Fruit fly (Drosophila melanogaster) whole organism, embryonic: Measurements from ENCODE around the gene sosie.

Experiments used
- Awh ChIP-seq: fragments of 200-800 bp; sonication (Bioruptor generic); IDR thresholded peaks from 2 replicates; pipeline ENCODE4, ENCODE4 v1.3.6; 2022; ENCODE audit warnings: missing biosample characterization, missing genetic modification characterization
- Bgb ChIP-seq: fragments of 200-800 bp; sonication (Bioruptor generic); IDR thresholded peaks from 2 replicates; pipeline ENCODE4 v1.3.6; 2022; ENCODE audit warnings: missing biosample characterization, missing genetic modification characterization; ENCODE audit not compliant: partially characterized antibody
- Bteb2 ChIP-seq: fragments of 200-800 bp; sonication (Bioruptor generic); optimal IDR thresholded peaks from 2 replicates; lab custom pipeline; 2016; ENCODE audit warnings: missing biosample characterization, missing genetic modification characterization
- CG10565 ChIP-seq: fragments of 200-800 bp; sonication (Bioruptor generic); optimal IDR thresholded peaks from 3 replicates; lab custom pipeline; 2016; ENCODE audit warnings: missing biosample characterization, mild to moderate bottlenecking, missing genetic modification characterization
- CG12744 ChIP-seq: fragments of 200-800 bp; sonication (Bioruptor generic); optimal IDR thresholded peaks from 2 replicates; lab custom pipeline; 2016; ENCODE audit warnings: missing biosample characterization, missing genetic modification characterization
- CG13894 ChIP-seq: fragments of 200-800 bp; sonication (Bioruptor generic); optimal IDR thresholded peaks from 3 replicates; lab custom pipeline; 2018; ENCODE audit warnings: missing biosample characterization, mild to moderate bottlenecking, missing genetic modification characterization, moderate library complexity
- CG15479 ChIP-seq: fragments of 200-800 bp; sonication (Bioruptor generic); optimal IDR thresholded peaks from 3 replicates; lab custom pipeline; 2019; ENCODE audit warnings: missing biosample characterization, mild to moderate bottlenecking, missing genetic modification characterization, moderate library complexity
- CG17568 ChIP-seq: fragments of 200-800 bp; sonication (Bioruptor generic); optimal IDR thresholded peaks from 2 replicates; lab custom pipeline; 2018; ENCODE audit warnings: missing biosample characterization, mild to moderate bottlenecking, missing genetic modification characterization, moderate library complexity
- CG3065 ChIP-seq: fragments of 200-800 bp; sonication (Bioruptor generic); optimal IDR thresholded peaks from 2 replicates; lab custom pipeline; 2016; ENCODE audit warnings: missing biosample characterization, missing genetic modification characterization
- CG32772 ChIP-seq: fragments of 200-800 bp; sonication (Bioruptor generic); IDR thresholded peaks from 2 replicates; pipeline ENCODE4 v1.3.6; 2022; ENCODE audit warnings: missing biosample characterization, missing genetic modification characterization
- CG3726 ChIP-seq: fragments of 200-800 bp; sonication (Bioruptor generic); IDR thresholded peaks from 3 replicates; pipeline ENCODE4, ENCODE4 v1.3.6; 2022; ENCODE audit warnings: missing biosample characterization, missing genetic modification characterization
- CG4617 ChIP-seq: fragments of 200-800 bp; sonication (Bioruptor generic); optimal IDR thresholded peaks from 3 replicates; lab custom pipeline; 2016; ENCODE audit warnings: missing biosample characterization, missing genetic modification characterization, borderline replicate concordance
- CG6175 ChIP-seq: fragments of 200-800 bp; sonication (Bioruptor generic); IDR thresholded peaks from 3 replicates; pipeline ENCODE4 v1.3.6; 2022; ENCODE audit warnings: missing biosample characterization, missing genetic modification characterization
- CG6683 ChIP-seq: fragments of 200-800 bp; sonication (Bioruptor generic); optimal IDR thresholded peaks from 2 replicates; lab custom pipeline; 2017; ENCODE audit warnings: missing biosample characterization, mild to moderate bottlenecking, missing genetic modification characterization, missing genetic modification reagents
- CG8290 ChIP-seq, 3 experiments: fragments of 200-800 bp; sonication (Bioruptor generic); optimal IDR thresholded peaks; 2 replicates each; lab custom pipeline; 2016 to 2019; ENCODE audit warnings: missing biosample characterization in 3 of 3, missing genetic modification characterization in 3 of 3, mild to moderate bottlenecking in 2 of 3, moderate library complexity in 1 of 3
- CG8765 ChIP-seq: fragments of 200-800 bp; sonication (Bioruptor generic); IDR thresholded peaks from 2 replicates; pipeline ENCODE4 v1.3.6; 2022; ENCODE audit warnings: missing biosample characterization, missing genetic modification characterization
- CG9609 ChIP-seq: fragments of 200-800 bp; sonication (Bioruptor generic); optimal IDR thresholded peaks from 3 replicates; lab custom pipeline; 2016; ENCODE audit warnings: missing biosample characterization, missing genetic modification characterization
- HLH3B ChIP-seq: fragments of 200-800 bp; sonication (Bioruptor generic); IDR thresholded peaks from 2 replicates; pipeline ENCODE4 v1.3.6; 2022; ENCODE audit warnings: missing biosample characterization, missing genetic modification characterization
- Hmx ChIP-seq: fragments of 200-800 bp; sonication (Bioruptor generic); optimal IDR thresholded peaks from 2 replicates; lab custom pipeline; 2016; ENCODE audit warnings: missing biosample characterization, missing genetic modification characterization
- MBD-R2 ChIP-seq: fragments of 200-800 bp; sonication (Bioruptor generic); IDR thresholded peaks from 2 replicates; pipeline ENCODE4 v1.3.6; 2022; ENCODE audit warnings: missing biosample characterization, missing genetic modification characterization
- Med ChIP-seq: fragments of 200-800 bp; sonication (Bioruptor generic); peaks from one replicate; lab custom pipeline; 2016; ENCODE audit warnings: missing biosample characterization, missing genetic modification characterization, mild to moderate bottlenecking, inconsistent platforms, moderate library complexity
- Opbp ChIP-seq: fragments of 200-800 bp; sonication (Bioruptor generic); IDR thresholded peaks from 3 replicates; pipeline ENCODE4 v1.3.6; 2022; ENCODE audit warnings: missing biosample characterization, missing genetic modification characterization; ENCODE audit not compliant: partially characterized antibody
- Pdp1 ChIP-seq, 2 experiments: fragments of 200-800 bp; sonication (Bioruptor generic); optimal IDR thresholded peaks; 3 replicates each; lab custom pipeline; 2016; ENCODE audit warnings: missing biosample characterization in 2 of 2, missing genetic modification characterization in 2 of 2, mild to moderate bottlenecking in 1 of 2, moderate library complexity in 1 of 2
- ab ChIP-seq: fragments of 200-800 bp; sonication (Bioruptor generic); optimal IDR thresholded peaks from 2 replicates; lab custom pipeline; 2016; ENCODE audit warnings: missing biosample characterization, missing genetic modification characterization
- ap ChIP-seq: fragments of 200-800 bp; sonication (Bioruptor generic); IDR thresholded peaks from 2 replicates; pipeline ENCODE4 v1.3.6; 2022; ENCODE audit warnings: missing biosample characterization, missing genetic modification characterization
- bowl ChIP-seq: fragments of 200-800 bp; sonication (Bioruptor generic); IDR thresholded peaks from 2 replicates; pipeline ENCODE4 v1.3.6; 2022; ENCODE audit warnings: missing biosample characterization, missing genetic modification characterization
- bsh ChIP-seq, 2 experiments: fragments of 200-800 bp; sonication (Bioruptor generic); optimal IDR thresholded peaks; 2 replicates each; lab custom pipeline; 2017 to 2018; ENCODE audit warnings: mild to moderate bottlenecking in 2 of 2, missing biosample characterization in 2 of 2, missing genetic modification characterization in 2 of 2, moderate library complexity in 1 of 2
- fd96Cb ChIP-seq: fragments of 200-800 bp; sonication (Bioruptor generic); optimal IDR thresholded peaks from 2 replicates; lab custom pipeline; 2018; ENCODE audit warnings: missing biosample characterization, mild to moderate bottlenecking, missing genetic modification characterization, moderate library complexity
- gce ChIP-seq: fragments of 200-800 bp; sonication (Bioruptor generic); IDR thresholded peaks from 3 replicates; pipeline ENCODE4 v1.3.6; 2022; ENCODE audit warnings: missing biosample characterization, missing genetic modification characterization
- gcm ChIP-seq: fragments of 200-800 bp; sonication (Bioruptor generic); optimal IDR thresholded peaks from 2 replicates; lab custom pipeline; 2019; ENCODE audit warnings: missing biosample characterization, mild to moderate bottlenecking, missing genetic modification characterization, moderate library complexity
- grn ChIP-seq: fragments of 200-800 bp; sonication (Bioruptor generic); optimal IDR thresholded peaks from 3 replicates; lab custom pipeline; 2017; ENCODE audit warnings: missing biosample characterization, missing genetic modification characterization
- lov ChIP-seq, 2 experiments: fragments of 200-800 bp in 1 of 2; fragments of >200 bp in 1 of 2; sonication (Bioruptor generic) in 1 of 2; IDR thresholded peaks in 1 of 2; optimal IDR thresholded peaks in 1 of 2; 2 replicates in 1 of 2; 3 replicates in 1 of 2; pipeline versions ENCODE4 v1.3.6 to Lab custom; 2017 to 2022; ENCODE audit warnings: missing biosample characterization in 1 of 2, missing genetic modification characterization in 1 of 2
- nau ChIP-seq: fragments of 200-800 bp; sonication (Bioruptor generic); optimal IDR thresholded peaks from 3 replicates; lab custom pipeline; 2017; ENCODE audit warnings: missing biosample characterization, mild to moderate bottlenecking, missing genetic modification characterization, missing genetic modification reagents
- onecut ChIP-seq: fragments of 200-800 bp; sonication (Bioruptor generic); IDR thresholded peaks from 2 replicates; pipeline ENCODE4 v1.3.6; 2022; ENCODE audit warnings: missing biosample characterization, missing genetic modification characterization
- prd ChIP-seq, 3 experiments: fragments of >200 bp in 2 of 3; fragments of 200-800 bp in 1 of 3; sonication (Bioruptor generic) in 1 of 3; optimal IDR thresholded peaks in 2 of 3; IDR thresholded peaks in 1 of 3; 2 replicates in 2 of 3; 3 replicates in 1 of 3; pipeline versions ENCODE4 v1.3.6 to Lab custom; 2017 to 2022; ENCODE audit warnings: missing biosample characterization in 1 of 3, missing genetic modification characterization in 1 of 3
- sens ChIP-seq: fragments of 200-800 bp; sonication (Bioruptor generic); peaks from one replicate; lab custom pipeline; 2016; ENCODE audit warnings: missing biosample characterization, missing genetic modification characterization
- sqz ChIP-seq: fragments of 200-800 bp; sonication (Bioruptor generic); optimal IDR thresholded peaks from 3 replicates; lab custom pipeline; 2018; ENCODE audit warnings: missing biosample characterization, mild to moderate bottlenecking, missing genetic modification characterization
- stc ChIP-seq: fragments of 200-800 bp; sonication (Bioruptor generic); IDR thresholded peaks from 2 replicates; pipeline ENCODE4 v1.3.6; 2022; ENCODE audit warnings: missing biosample characterization, missing genetic modification characterization
- toy ChIP-seq: fragments of 200-800 bp; sonication (Bioruptor generic); IDR thresholded peaks from 2 replicates; pipeline ENCODE4 v1.3.6; 2022; ENCODE audit warnings: missing biosample characterization, missing genetic modification characterization
- vvl ChIP-seq: fragments of 200-800 bp; sonication (Bioruptor generic); IDR thresholded peaks from 2 replicates; pipeline ENCODE4 v1.3.6; 2022; ENCODE audit warnings: missing biosample characterization, missing genetic modification characterization
- z ChIP-seq: fragments of 200-800 bp; sonication (Bioruptor generic); IDR thresholded peaks from 3 replicates; pipeline ENCODE4 v1.3.6; 2022; ENCODE audit warnings: missing biosample characterization, missing genetic modification characterization
- zen ChIP-seq: fragments of 200-800 bp; sonication (Bioruptor generic); optimal IDR thresholded peaks from 3 replicates; lab custom pipeline; 2018; ENCODE audit warnings: missing biosample characterization, mild to moderate bottlenecking, missing genetic modification characterization, moderate library complexity

sosie gene

DNA sequence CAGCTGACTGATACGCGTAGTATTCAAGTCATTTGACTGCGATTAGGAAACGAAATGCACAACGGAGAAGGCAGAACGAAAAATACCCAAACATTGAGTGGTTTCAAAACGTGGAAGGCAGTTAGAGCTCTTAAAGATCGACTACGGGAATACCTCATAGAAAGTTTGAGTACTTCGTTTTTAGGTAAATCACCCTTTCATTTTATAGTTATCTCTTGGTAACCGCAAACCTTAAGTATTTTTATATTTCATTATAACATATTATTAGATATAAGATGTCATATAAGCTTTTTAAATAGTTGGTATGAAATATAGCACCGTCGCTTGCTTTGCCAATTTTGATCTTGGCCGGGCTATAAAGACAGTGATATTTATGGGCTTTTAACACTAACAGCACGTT is 11.4 kb downstream of the sosie start (continued):
- no peak for TF ChIP-seq Med
- no peak for TF ChIP-seq Hmx
- no peak for TF ChIP-seq CG3065 (GFP tag; lab: Kevin White, UChicago)
- no peak for TF ChIP-seq CG17568 (GFP tag; lab: Kevin White, UChicago)
- TF ChIP-seq CG8290 (GFP tag; optimal IDR thresholded peaks at IDR 0.05; lab: Kevin White, UChicago) = no peak
- TF ChIP-seq CG8290 (tag; optimal IDR thresholded peaks at IDR 0.05; lab: Kevin White, UChicago) = no peak
- no peak for TF ChIP-seq HLH3B
- no peak for TF ChIP-seq CG6175 (GFP tag; lab: Robert Waterston, UW)
- no peak for TF ChIP-seq gce (GFP tag; lab: Robert Waterston, UW)
- no peak for TF ChIP-seq CG10565
- peak; percentile 52 for TF ChIP-seq sens (GFP tag; lab: Kevin White, UChicago)
- no peak for TF ChIP-seq ap (GFP tag; lab: Robert Waterston, UW)
- no peak for TF ChIP-seq lov (optimal IDR thresholded peaks at IDR 0.05; lab: Kevin White, UChicago)
- TF ChIP-seq lov (GFP tag; IDR thresholded peaks at IDR 0.05; lab: Robert Waterston, UW) = no peak
- no peak for TF ChIP-seq Opbp (GFP tag; lab: Robert Waterston, UW)
- TF ChIP-seq CG6683 (GFP tag; lab: Kevin White, UChicago) = no peak
- no peak for TF ChIP-seq prd (optimal IDR thresholded peaks at IDR 0.05; lab: Kevin White, UChicago)
- TF ChIP-seq prd (GFP tag; IDR thresholded peaks at IDR 0.05; lab: Robert Waterston, UW) = no peak

dm6 chr3R:24845952-24846848 is 12.4 kb downstream of the sosie start:
- TF ChIP-seq grn (GFP tag; lab: Kevin White, UChicago) (peak; percentile 61), sqz (GFP tag; lab: Kevin White, UChicago) (peak; percentile 80), zen (peak; percentile 84), gcm (GFP tag; lab: Kevin White, UChicago) (peak; percentile 76), CG15479 (GFP tag; lab: Kevin White, UChicago) (peak; percentile 53), CG32772 (GFP tag; lab: Robert Waterston, UW) (0 out of 2 replicates have a peak, but pooled peaks have one; percentile 30), CG3065 (GFP tag; lab: Kevin White, UChicago) (no peak), Awh (peak; percentile 45; the same call in 1 of the 2 replicates), vvl (GFP tag; lab: Robert Waterston, UW) (0 out of 2 replicates have a peak, but pooled peaks have one; percentile 19), stc (GFP tag; lab: Robert Waterston, UW) (no peak), bowl (GFP tag; lab: Robert Waterston, UW) (no peak), CG3726 (no peak), sens (GFP tag; lab: Kevin White, UChicago) (peak; percentile 48), Bgb (GFP tag; lab: Robert Waterston, UW) (no peak), CG9609 (no peak), CG4617 (GFP tag; lab: Kevin White, UChicago) (no peak), bsh (GFP tag; optimal IDR thresholded peaks at IDR 0.05; lab: Kevin White, UChicago) (no peak), MBD-R2 (no peak), nau (GFP tag; lab: Kevin White, UChicago) (no peak), toy (no peak), CG12744 (GFP tag; lab: Kevin White, UChicago) (no peak), CG8765 (no peak), onecut (no peak), z (GFP tag; lab: Robert Waterston, UW) (peak; percentile 64; the same call in 1 of the 3 replicates), fd96Cb (no peak), ab (GFP tag; lab: Kevin White, UChicago) (no peak), Bteb2 (GFP tag; lab: Kevin White, UChicago) (no peak), Pdp1 (GFP tag; optimal IDR thresholded peaks at IDR 0.05; lab: Kevin White, UChicago) (no peak), CG13894 (tag; lab: Kevin White, UChicago) (no peak)
- TF ChIP-seq, all 482 proteins: peak for 10
